Fruit fly (Drosophila melanogaster) whole organism: Measurements from ENCODE around the gene Pdp1.

Experiments used
- CG8478 ChIP-seq: fragments of >200 bp; optimal IDR thresholded peaks from 2 replicates; lab custom pipeline; 2018; ENCODE audit warnings: inconsistent platforms
- Dll ChIP-seq: fragments of >200 bp; optimal IDR thresholded peaks from 2 replicates; lab custom pipeline; 2017
- EcR ChIP-seq, 2 experiments: fragments of >200 bp; optimal IDR thresholded peaks; 2 replicates each; lab custom pipeline; 2017; ENCODE audit warnings: missing biosample characterization in 2 of 2, missing genetic modification characterization in 2 of 2, missing genetic modification reagents in 2 of 2
- pan ChIP-seq: fragments of >200 bp; optimal IDR thresholded peaks from 2 replicates; lab custom pipeline; 2017
- psq ChIP-seq: fragments of >200 bp; optimal IDR thresholded peaks from 2 replicates; lab custom pipeline; 2017
- usp ChIP-seq: fragments of >200 bp; optimal IDR thresholded peaks from 2 replicates; lab custom pipeline; 2017; ENCODE audit warnings: missing biosample characterization, missing genetic modification characterization, mixed read lengths

Gene Pdp1

dm6 chr3L:7829609-7830008 lies 37.6 kb downstream of the Pdp1 start:
- TF ChIP-seq psq (lab: Kevin White, UChicago) (no peak), Dll (lab: Kevin White, UChicago) (no peak), EcR (GFP tag; optimal IDR thresholded peaks at IDR 0.05; lab: Kevin White, UChicago) (no peak), pan (lab: Kevin White, UChicago) (no peak), usp (GFP tag; lab: Kevin White, UChicago) (no peak), CG8478 (no peak)

- TF ChIP-seq Dll (lab: Kevin White, UChicago), result no peak
- TF ChIP-seq pan (lab: Kevin White, UChicago), result no peak
- no peak for TF ChIP-seq usp (GFP tag; lab: Kevin White, UChicago)
- TF ChIP-seq psq (lab: Kevin White, UChicago), result no peak
- no peak for TF ChIP-seq EcR (GFP tag; optimal IDR thresholded peaks at IDR 0.05; lab: Kevin White, UChicago)
- no peak for TF ChIP-seq CG8478
Observed at dm6 chr3L:7827841-7828501, 39.2 kb downstream of the Pdp1 start.

- TF ChIP-seq Dll (lab: Kevin White, UChicago), result no peak
- TF ChIP-seq usp (GFP tag; lab: Kevin White, UChicago), result no peak
- no peak for TF ChIP-seq CG8478
- no peak for TF ChIP-seq psq (lab: Kevin White, UChicago)
- TF ChIP-seq EcR (GFP tag; optimal IDR thresholded peaks at IDR 0.05; lab: Kevin White, UChicago), result no peak
- no peak for TF ChIP-seq pan (lab: Kevin White, UChicago)
Observed at dm6 chr3L:7826727-7827126, 40.4 kb downstream of the Pdp1 start.

dm6 chr3L:7826187-7826586 lies 41.0 kb downstream of the Pdp1 start:
- TF ChIP-seq psq (lab: Kevin White, UChicago), result no peak
- TF ChIP-seq usp (GFP tag; lab: Kevin White, UChicago), result no peak
- no peak for TF ChIP-seq pan (lab: Kevin White, UChicago)
- no peak for TF ChIP-seq EcR (GFP tag; optimal IDR thresholded peaks at IDR 0.05; lab: Kevin White, UChicago)
- TF ChIP-seq Dll (lab: Kevin White, UChicago), result no peak
- no peak for TF ChIP-seq CG8478

- TF ChIP-seq pan (lab: Kevin White, UChicago), result no peak
- TF ChIP-seq EcR (GFP tag; optimal IDR thresholded peaks at IDR 0.05; lab: Kevin White, UChicago), result no peak
- TF ChIP-seq CG8478, result no peak
- no peak for TF ChIP-seq Dll (lab: Kevin White, UChicago)
- no peak for TF ChIP-seq usp (GFP tag; lab: Kevin White, UChicago)
Observed at dm6 chr3L:7823198-7823597, 44.0 kb downstream of the Pdp1 start.

dm6 chr3L:7821615-7822574 lies 45.3 kb downstream of the Pdp1 start:
- no peak for TF ChIP-seq psq (lab: Kevin White, UChicago)
- TF ChIP-seq Dll (lab: Kevin White, UChicago), result no peak
- TF ChIP-seq CG8478, result no peak
- TF ChIP-seq EcR (GFP tag; optimal IDR thresholded peaks at IDR 0.05; lab: Kevin White, UChicago), result no peak
- no peak for TF ChIP-seq usp (GFP tag; lab: Kevin White, UChicago)
- TF ChIP-seq pan (lab: Kevin White, UChicago), result no peak

dm6 chr3L:7821169-7821568 lies 46.0 kb downstream of the Pdp1 start:
- TF ChIP-seq psq (lab: Kevin White, UChicago) (no peak), Dll (lab: Kevin White, UChicago) (no peak), EcR (GFP tag; optimal IDR thresholded peaks at IDR 0.05; lab: Kevin White, UChicago) (no peak)

dm6 chr3L:7820236-7820635 lies 46.9 kb downstream of the Pdp1 start:
- no peak for TF ChIP-seq CG8478
- no peak for TF ChIP-seq EcR (GFP tag; optimal IDR thresholded peaks at IDR 0.05; lab: Kevin White, UChicago)

dm6 chr3L:7818473-7818980 lies 48.6 kb downstream of the Pdp1 start:
- TF ChIP-seq Dll (lab: Kevin White, UChicago) (no peak), usp (GFP tag; lab: Kevin White, UChicago) (no peak), psq (lab: Kevin White, UChicago) (no peak), pan (lab: Kevin White, UChicago) (no peak), CG8478 (no peak), EcR (GFP tag; optimal IDR thresholded peaks at IDR 0.05; lab: Kevin White, UChicago) (no peak)

dm6 chr3L:7817194-7817593 lies 50.0 kb downstream of the Pdp1 start:
- TF ChIP-seq CG8478, result no peak
- no peak for TF ChIP-seq psq (lab: Kevin White, UChicago)
- no peak for TF ChIP-seq pan (lab: Kevin White, UChicago)
- no peak for TF ChIP-seq Dll (lab: Kevin White, UChicago)
- no peak for TF ChIP-seq EcR (GFP tag; optimal IDR thresholded peaks at IDR 0.05; lab: Kevin White, UChicago)
- TF ChIP-seq usp (GFP tag; lab: Kevin White, UChicago), result no peak

dm6 chr3L:7815956-7816355 lies 51.2 kb downstream of the Pdp1 start:
- TF ChIP-seq Dll (lab: Kevin White, UChicago) (no peak), CG8478 (no peak), usp (GFP tag; lab: Kevin White, UChicago) (no peak), psq (lab: Kevin White, UChicago) (no peak), EcR (GFP tag; optimal IDR thresholded peaks at IDR 0.05; lab: Kevin White, UChicago) (no peak), pan (lab: Kevin White, UChicago) (no peak)
